Worm (Caenorhabditis elegans) whole organism, late embryonic: ENCODE results near the gene slc-17.3.
A peak's percentile ranks its signal among the peaks of the same experiment; 100 is the strongest.

Source experiments
- C38D4.7 ChIP-seq: fragments of 200-800 bp; sonication (Bioruptor generic); optimal IDR thresholded peaks from 2 replicates; lab custom pipeline; 2018; ENCODE audit warnings: mild to moderate bottlenecking, missing genetic modification characterization, moderate library complexity, missing compliant biosample characterization
- F13H6.1 ChIP-seq: sonication (generic microtip); optimal IDR thresholded peaks from 2 replicates; lab custom pipeline; 2016; ENCODE audit warnings: missing genetic modification characterization, missing compliant biosample characterization
- K02D7.2 ChIP-seq: sonication (generic microtip); optimal IDR thresholded peaks from 2 replicates; lab custom pipeline; 2017; ENCODE audit warnings: mild to moderate bottlenecking, missing genetic modification characterization, missing compliant biosample characterization
- Y22D7AL.16 ChIP-seq: sonication (generic microtip); optimal IDR thresholded peaks from 2 replicates; lab custom pipeline; 2016; ENCODE audit warnings: missing genetic modification characterization, missing compliant biosample characterization
- ahr-1 ChIP-seq: sonication (generic microtip); optimal IDR thresholded peaks from 2 replicates; lab custom pipeline; 2016; ENCODE audit warnings: missing genetic modification characterization, missing compliant biosample characterization
- ama-1 ChIP-seq: fragments of 150-350 bp; optimal IDR thresholded peaks from 2 replicates; lab custom pipeline; 2014
- ceh-14 ChIP-seq: sonication (generic microtip); optimal IDR thresholded peaks from 2 replicates; lab custom pipeline; 2016; ENCODE audit warnings: missing genotype, missing genetic modification characterization, missing compliant biosample characterization
- ceh-18 ChIP-seq: sonication (generic microtip); optimal IDR thresholded peaks from 2 replicates; lab custom pipeline; 2016; ENCODE audit warnings: missing genetic modification characterization, missing compliant biosample characterization
- ceh-19 ChIP-seq: fragments of 200-800 bp; sonication (Bioruptor generic); optimal IDR thresholded peaks from 2 replicates; lab custom pipeline; 2018; ENCODE audit warnings: mild to moderate bottlenecking, missing genetic modification characterization, missing compliant biosample characterization
- ceh-22 ChIP-seq: sonication (generic microtip); optimal IDR thresholded peaks from 2 replicates; lab custom pipeline; 2017; ENCODE audit warnings: missing biosample characterization, missing genetic modification characterization
- ceh-30 ChIP-seq: fragments of 150-350 bp; optimal IDR thresholded peaks from 2 replicates; lab custom pipeline; 2014; ENCODE audit warnings: missing biosample characterization, missing genetic modification characterization
- ceh-31 ChIP-seq: sonication (generic microtip); optimal IDR thresholded peaks from 2 replicates; lab custom pipeline; 2016; ENCODE audit warnings: missing genetic modification characterization, missing compliant biosample characterization
- ceh-34 ChIP-seq: sonication (generic microtip); optimal IDR thresholded peaks from 2 replicates; lab custom pipeline; 2016; ENCODE audit warnings: mild to moderate bottlenecking, missing genetic modification characterization, missing compliant biosample characterization
- ceh-48 ChIP-seq: sonication (generic microtip); optimal IDR thresholded peaks from 2 replicates; lab custom pipeline; 2016; ENCODE audit warnings: missing genetic modification characterization, inconsistent platforms, missing compliant biosample characterization
- ceh-6 ChIP-seq: fragments of 200-800 bp; sonication (Bioruptor generic); optimal IDR thresholded peaks from 2 replicates; lab custom pipeline; 2018; ENCODE audit warnings: mild to moderate bottlenecking, missing genetic modification characterization, missing compliant biosample characterization
- dmd-4 ChIP-seq: sonication (generic microtip); optimal IDR thresholded peaks from 2 replicates; lab custom pipeline; 2016; ENCODE audit warnings: borderline replicate concordance, missing genetic modification characterization, missing compliant biosample characterization
- dve-1 ChIP-seq: sonication (generic microtip); optimal IDR thresholded peaks from 2 replicates; lab custom pipeline; 2017; ENCODE audit warnings: antibody characterized with exemption, mild to moderate bottlenecking, missing genetic modification characterization, missing compliant biosample characterization
- elt-2 ChIP-seq: sonication (generic microtip); optimal IDR thresholded peaks from 2 replicates; lab custom pipeline; 2016; ENCODE audit warnings: missing genetic modification reagents, missing genetic modification characterization, missing compliant biosample characterization
- ets-4 ChIP-seq: sonication (generic microtip); optimal IDR thresholded peaks from 2 replicates; lab custom pipeline; 2016; ENCODE audit warnings: missing genetic modification characterization, missing compliant biosample characterization
- eyg-1 ChIP-seq: sonication (generic microtip); optimal IDR thresholded peaks from 2 replicates; lab custom pipeline; 2016; ENCODE audit warnings: missing genotype, missing genetic modification characterization, missing compliant biosample characterization
- fkh-6 ChIP-seq: sonication (generic microtip); optimal IDR thresholded peaks from 2 replicates; lab custom pipeline; 2016; ENCODE audit warnings: missing genetic modification characterization, missing compliant biosample characterization
- gmeb-2 ChIP-seq: sonication (generic microtip); optimal IDR thresholded peaks from 2 replicates; lab custom pipeline; 2016; ENCODE audit warnings: missing genetic modification characterization, inconsistent platforms, missing compliant biosample characterization
- hlh-13 ChIP-seq: fragments of 200-800 bp; sonication (Bioruptor generic); optimal IDR thresholded peaks from 2 replicates; lab custom pipeline; 2018; ENCODE audit warnings: mild to moderate bottlenecking, missing genetic modification characterization, missing compliant biosample characterization
- hlh-30 ChIP-seq: sonication (generic microtip); optimal IDR thresholded peaks from 2 replicates; lab custom pipeline; 2017; ENCODE audit warnings: antibody characterized with exemption, missing genetic modification characterization, missing compliant biosample characterization; ENCODE audit not compliant: insufficient read depth
- hlh-6 ChIP-seq: sonication (generic microtip); optimal IDR thresholded peaks from 2 replicates; lab custom pipeline; 2016; ENCODE audit warnings: missing genotype, missing genetic modification characterization, missing compliant biosample characterization
- lim-6 ChIP-seq: sonication (generic microtip); optimal IDR thresholded peaks from 2 replicates; lab custom pipeline; 2016; ENCODE audit warnings: missing genetic modification characterization, missing compliant biosample characterization
- lin-11 ChIP-seq: fragments of 200-800 bp; sonication (Bioruptor generic); optimal IDR thresholded peaks from 2 replicates; lab custom pipeline; 2018; ENCODE audit warnings: mild to moderate bottlenecking, missing genetic modification characterization, missing compliant biosample characterization
- mec-3 ChIP-seq: sonication (generic microtip); optimal IDR thresholded peaks from 2 replicates; lab custom pipeline; 2016; ENCODE audit warnings: borderline replicate concordance, missing genetic modification characterization, missing compliant biosample characterization
- nfya-1 ChIP-seq: sonication (generic microtip); optimal IDR thresholded peaks from 2 replicates; lab custom pipeline; 2017; ENCODE audit warnings: missing genetic modification characterization, mild to moderate bottlenecking, missing compliant biosample characterization, antibody characterized with exemption, moderate library complexity
- nhr-11 ChIP-seq: fragments of 150-350 bp; optimal IDR thresholded peaks from 2 replicates; lab custom pipeline; 2014; ENCODE audit warnings: missing biosample characterization, missing genetic modification characterization
- pat-9 ChIP-seq: fragments of 200-800 bp; sonication (Bioruptor generic); optimal IDR thresholded peaks from 2 replicates; lab custom pipeline; 2018; ENCODE audit warnings: mild to moderate bottlenecking, missing genetic modification characterization, moderate library complexity, missing compliant biosample characterization
- pax-1 ChIP-seq: fragments of 150-350 bp; optimal IDR thresholded peaks from 2 replicates; lab custom pipeline; 2014; ENCODE audit warnings: missing biosample characterization, missing genetic modification characterization
- pha-2 ChIP-seq: sonication (generic microtip); optimal IDR thresholded peaks from 2 replicates; lab custom pipeline; 2017; ENCODE audit warnings: mild to moderate bottlenecking, missing genetic modification characterization, missing compliant biosample characterization
- pros-1 ChIP-seq: fragments of 150-350 bp; optimal IDR thresholded peaks from 2 replicates; lab custom pipeline; 2014; ENCODE audit warnings: missing biosample characterization, missing genetic modification reagents, missing genetic modification characterization
- ref-2 ChIP-seq: sonication (generic microtip); optimal IDR thresholded peaks from 2 replicates; lab custom pipeline; 2016; ENCODE audit warnings: missing genetic modification characterization, missing compliant biosample characterization
- sdc-2 ChIP-seq: sonication (generic microtip); optimal IDR thresholded peaks from 2 replicates; lab custom pipeline; 2016; ENCODE audit warnings: missing genotype, missing genetic modification characterization, missing compliant biosample characterization
- sox-2 ChIP-seq: fragments of 200-800 bp; sonication (Bioruptor generic); IDR thresholded peaks from 2 replicates; pipeline ENCODE4 v1.3.6; 2022; ENCODE audit warnings: missing genetic modification reagents, missing genetic modification characterization, missing compliant biosample characterization
- syd-9 ChIP-seq: sonication (generic microtip); optimal IDR thresholded peaks from 2 replicates; lab custom pipeline; 2016; ENCODE audit warnings: mild to moderate bottlenecking, missing genetic modification characterization, moderate library complexity, missing compliant biosample characterization
- tbx-7 ChIP-seq: sonication (generic microtip); optimal IDR thresholded peaks from 2 replicates; lab custom pipeline; 2016; ENCODE audit warnings: missing genotype, missing genetic modification characterization, missing compliant biosample characterization
- ttx-3 ChIP-seq: sonication (generic microtip); optimal IDR thresholded peaks from 2 replicates; lab custom pipeline; 2016; ENCODE audit warnings: missing genetic modification reagents, missing genetic modification characterization, missing compliant biosample characterization
- unc-42 ChIP-seq: sonication (generic microtip); optimal IDR thresholded peaks from 2 replicates; lab custom pipeline; 2016; ENCODE audit warnings: missing genotype, missing genetic modification characterization, missing compliant biosample characterization
- unc-55 ChIP-seq: sonication (generic microtip); optimal IDR thresholded peaks from 2 replicates; lab custom pipeline; 2017; ENCODE audit warnings: missing biosample characterization, missing genetic modification reagents, missing genetic modification characterization
- zip-5 ChIP-seq: sonication (generic microtip); optimal IDR thresholded peaks from 2 replicates; lab custom pipeline; 2016; ENCODE audit warnings: missing genetic modification characterization, missing compliant biosample characterization

slc-17.3 gene

ce11 chrIII:7848173-7848572, 16.9 kb downstream of the slc-17.3 start:
- TF ChIP-seq dmd-4 (tag; lab: Kevin White, UChicago): no peak
- TF ChIP-seq syd-9 (tag; lab: Kevin White, UChicago): no peak
- TF ChIP-seq C38D4.7: no peak
- no peak for TF ChIP-seq ref-2 (tag; lab: Kevin White, UChicago)
- no peak for TF ChIP-seq nhr-11 (tag; lab: Kevin White, UChicago)
- no peak for TF ChIP-seq elt-2
- no peak for TF ChIP-seq unc-55 (GFP tag; lab: Kevin White, UChicago)
- TF ChIP-seq nfya-1 (tag; lab: Kevin White, UChicago): peak; percentile 6
- TF ChIP-seq unc-42: peak; percentile 27
- TF ChIP-seq ama-1 (lab: Kevin White, UChicago): no peak

ce11 chrIII:7843536-7843935, 21.6 kb downstream of the slc-17.3 start, which contains the start of gene ZK652.8:
Gene ZK652.8, minus strand, starts transcription at chrIII:7843636.
- TF ChIP-seq eyg-1: no peak
- TF ChIP-seq lim-6 (tag; lab: Kevin White, UChicago): no peak
- TF ChIP-seq ttx-3 (tag; lab: Kevin White, UChicago): no peak
- TF ChIP-seq fkh-6 (tag; lab: Kevin White, UChicago): no peak
- no peak for TF ChIP-seq ets-4
- no peak for TF ChIP-seq hlh-13
- no peak for TF ChIP-seq ama-1 (lab: Kevin White, UChicago)
- no peak for TF ChIP-seq pros-1 (tag; lab: Kevin White, UChicago)
- TF ChIP-seq ceh-30 (tag; lab: Kevin White, UChicago): no peak
- TF ChIP-seq lin-11 (tag; lab: Kevin White, UChicago): no peak
- TF ChIP-seq dve-1 (tag; lab: Kevin White, UChicago): no peak
- TF ChIP-seq dmd-4 (tag; lab: Kevin White, UChicago): no peak
- no peak for TF ChIP-seq zip-5 (tag; lab: Kevin White, UChicago)
- TF ChIP-seq ceh-48 (tag; lab: Kevin White, UChicago): no peak
- TF ChIP-seq mec-3 (tag; lab: Kevin White, UChicago): no peak
- no peak for TF ChIP-seq pat-9
- no peak for TF ChIP-seq K02D7.2 (tag; lab: Kevin White, UChicago)
- TF ChIP-seq tbx-7 (tag; lab: Kevin White, UChicago): no peak

ce11 chrIII:7838907-7839642, 26.0 kb downstream of the slc-17.3 start, which contains the start of gene ceh-23:
Gene ceh-23, plus strand, starts transcription at chrIII:7839592.
- no peak for TF ChIP-seq elt-2
- TF ChIP-seq ceh-14 (tag; lab: Kevin White, UChicago): no peak
- no peak for TF ChIP-seq sdc-2 (tag; lab: Kevin White, UChicago)
- no peak for TF ChIP-seq hlh-30
- TF ChIP-seq ceh-18 (tag; lab: Kevin White, UChicago): no peak
- TF ChIP-seq hlh-6 (tag; lab: Kevin White, UChicago): no peak
- no peak for TF ChIP-seq F13H6.1 (tag; lab: Kevin White, UChicago)
- TF ChIP-seq ceh-30 (tag; lab: Kevin White, UChicago): no peak
- TF ChIP-seq pax-1: no peak
- TF ChIP-seq ceh-22 (tag; lab: Kevin White, UChicago): no peak
- no peak for TF ChIP-seq ets-4
- no peak for TF ChIP-seq Y22D7AL.16 (tag; lab: Kevin White, UChicago)

ce11 chrIII:7837567-7837966, 27.5 kb downstream of the slc-17.3 start:
- TF ChIP-seq ceh-19 (no peak), ceh-34 (tag; lab: Kevin White, UChicago) (no peak), hlh-6 (tag; lab: Kevin White, UChicago) (no peak), K02D7.2 (tag; lab: Kevin White, UChicago) (no peak), ahr-1 (tag; lab: Kevin White, UChicago) (no peak), dve-1 (tag; lab: Kevin White, UChicago) (no peak), pax-1 (no peak), pat-9 (no peak), ceh-6 (GFP tag; lab: Kevin White, UChicago) (no peak), nhr-11 (tag; lab: Kevin White, UChicago) (no peak), gmeb-2 (tag; lab: Kevin White, UChicago) (no peak), sox-2 (GFP tag; lab: Robert Waterston, UW) (no peak), ref-2 (tag; lab: Kevin White, UChicago) (no peak), ceh-31 (tag; lab: Kevin White, UChicago) (no peak), tbx-7 (tag; lab: Kevin White, UChicago) (no peak), pha-2 (tag; lab: Kevin White, UChicago) (no peak), fkh-6 (tag; lab: Kevin White, UChicago) (no peak), sdc-2 (tag; lab: Kevin White, UChicago) (no peak), elt-2 (no peak)
